Worm (Caenorhabditis elegans): ENCODE measurements around the gene mrpl-42.
A peak's percentile ranks its signal among the peaks of the same experiment; 100 is the strongest.

mrpl-42 gene

ce11 chrIV:9074244-9074723 lies 20.0 kb downstream of the mrpl-42 start, which contains the start of gene mppb-1 (continued):
- peak; percentile 84 for TF ChIP-seq ceh-44 (GFP tag; IDR thresholded peaks at IDR 0.05)
- 0 out of 2 replicates have a peak, but pooled peaks have one; percentile 16 for TF ChIP-seq Y75B8A.6 (GFP tag; IDR thresholded peaks at IDR 0.05)
- TF ChIP-seq lir-3 (tag; optimal IDR thresholded peaks at IDR 0.05): no peak
- TF ChIP-seq fos-1 (tag; optimal IDR thresholded peaks at IDR 0.05): no peak
- no peak for TF ChIP-seq dve-1 (tag; optimal IDR thresholded peaks at IDR 0.05; ENCODE audit: insufficient read depth)
- TF ChIP-seq tag-97 (GFP tag; IDR thresholded peaks at IDR 0.05): no peak
- TF ChIP-seq ztf-7 (tag; optimal IDR thresholded peaks at IDR 0.05): peak; percentile 38
- TF ChIP-seq dmd-6 (GFP tag; IDR thresholded peaks at IDR 0.05): peak; percentile 79
- peak; percentile 48 for TF ChIP-seq aha-1 (tag)
- 0 out of 2 replicates have a peak, but pooled peaks have one; percentile 34 for TF ChIP-seq nhr-42 (GFP tag; IDR thresholded peaks at IDR 0.05)
- no peak for TF ChIP-seq unc-39 (tag; optimal IDR thresholded peaks at IDR 0.05)
- TF ChIP-seq pqm-1 (tag; optimal IDR thresholded peaks at IDR 0.05): no peak
- TF ChIP-seq snpc-1.2 (GFP tag; IDR thresholded peaks at IDR 0.05): peak; percentile 56; the same call in 1 of the 2 replicates
- TF ChIP-seq nhr-28 (tag; optimal IDR thresholded peaks at IDR 0.05): peak; percentile 55
- TF ChIP-seq F26F4.8 (GFP tag; conservative IDR thresholded peaks at IDR 0.05): no peak
- peak; percentile 62; the same call in 1 of the 2 replicates for TF ChIP-seq pha-4 (GFP tag; IDR thresholded peaks at IDR 0.05)
- TF ChIP-seq pha-4 (tag; optimal IDR thresholded peaks at IDR 0.05): peak; percentile 15
- TF ChIP-seq ZK337.2 (GFP tag; IDR thresholded peaks at IDR 0.05): peak; percentile 94
- peak in 1 of 2 experiments; percentile 95 for TF ChIP-seq hif-1 (tag; optimal IDR thresholded peaks at IDR 0.05)
- peak; percentile 76 for TF ChIP-seq fkh-10 (GFP tag; optimal IDR thresholded peaks at IDR 0.05)
- TF ChIP-seq rbr-2 (tag; optimal IDR thresholded peaks at IDR 0.05): peak; percentile 53
- no peak for TF ChIP-seq spr-3 (GFP tag; optimal IDR thresholded peaks at IDR 0.05)
- no peak for TF ChIP-seq cey-2 (tag; optimal IDR thresholded peaks at IDR 0.05; ENCODE audit: borderline replicate concordance, insufficient read depth)
- no peak for TF ChIP-seq nhr-41 (GFP tag; IDR thresholded peaks at IDR 0.05)
- no peak for TF ChIP-seq zip-11 (GFP tag; IDR thresholded peaks at IDR 0.05)
- no peak for TF ChIP-seq Y48G9A.11 (GFP tag; IDR thresholded peaks at IDR 0.05)
- TF ChIP-seq ces-1 (GFP tag; optimal IDR thresholded peaks at IDR 0.05): no peak
- TF ChIP-seq nhr-76 (tag; optimal IDR thresholded peaks at IDR 0.05): no peak
- TF ChIP-seq D1046.2 (GFP tag; IDR thresholded peaks at IDR 0.05): peak; percentile 67; the same call in 1 of the 2 replicates
- TF ChIP-seq nhr-11 (tag; optimal IDR thresholded peaks at IDR 0.05): no peak
- no peak for TF ChIP-seq ceh-28 (tag; optimal IDR thresholded peaks at IDR 0.05)
- TF ChIP-seq madf-5 (GFP tag; IDR thresholded peaks at IDR 0.05): 0 out of 4 replicates have a peak, but pooled peaks of 1 of the 2 experiments have one; percentile 41
- TF ChIP-seq ceh-20 (GFP tag; IDR thresholded peaks at IDR 0.05): no peak
- TF ChIP-seq sdz-12 (GFP tag; optimal IDR thresholded peaks at IDR 0.05): peak; percentile 52
- peak; percentile 30 for TF ChIP-seq nhr-102 (tag; optimal IDR thresholded peaks at IDR 0.05)
- no peak for TF ChIP-seq egl-27 (tag; optimal IDR thresholded peaks at IDR 0.05)
- TF ChIP-seq lin-13 (GFP tag; optimal IDR thresholded peaks at IDR 0.05): no peak
- TF ChIP-seq lin-39 (tag; optimal IDR thresholded peaks at IDR 0.05): no peak
- peak; percentile 50 for TF ChIP-seq hlh-11 (tag; optimal IDR thresholded peaks at IDR 0.05)
- no peak for TF ChIP-seq nhr-6 (tag; optimal IDR thresholded peaks at IDR 0.05)
- TF ChIP-seq tra-1 (GFP tag; IDR thresholded peaks at IDR 0.05): 0 out of 2 replicates have a peak, but pooled peaks have one; percentile 53
- TF ChIP-seq nhr-77 (tag; optimal IDR thresholded peaks at IDR 0.05): no peak
- no peak for TF ChIP-seq lim-7 (GFP tag; IDR thresholded peaks at IDR 0.05)
- TF ChIP-seq mxl-3 (GFP tag; optimal IDR thresholded peaks at IDR 0.05): peak; percentile 51
- peak; percentile 70; the same call in 1 of the 2 replicates for TF ChIP-seq zfp-3 (GFP tag; conservative IDR thresholded peaks at IDR 0.05)
- TF ChIP-seq lin-38 (GFP tag; IDR thresholded peaks at IDR 0.05): peak; percentile 71
- no peak for TF ChIP-seq zag-1 (tag; optimal IDR thresholded peaks at IDR 0.05)
- no peak for TF ChIP-seq nhr-111 (GFP tag; optimal IDR thresholded peaks at IDR 0.05)
- TF ChIP-seq mxl-2 (GFP tag; conservative IDR thresholded peaks at IDR 0.05): no peak
- TF ChIP-seq ztf-11 (tag; optimal IDR thresholded peaks at IDR 0.05): no peak
- 0 out of 2 replicates have a peak, but pooled peaks have one; percentile 30 for TF ChIP-seq Y105C5A.15 (GFP tag; IDR thresholded peaks at IDR 0.05)
- no peak for TF ChIP-seq dmd-8 (GFP tag; IDR thresholded peaks at IDR 0.05)

Measured in whole organism, L4 larva.